Fruit fly (Drosophila melanogaster) whole organism, embryonic: ENCODE measurements around the gene CG15517.

ENCODE experiments used
- Bdp1 ChIP-seq: fragments of 200-800 bp; sonication (Bioruptor generic); optimal IDR thresholded peaks from 3 replicates; lab custom pipeline; 2016; ENCODE audit warnings: missing biosample characterization, missing genetic modification characterization
- CG10462 ChIP-seq: fragments of 200-800 bp; sonication (Bioruptor generic); optimal IDR thresholded peaks from 2 replicates; lab custom pipeline; 2016; ENCODE audit warnings: missing biosample characterization, missing genetic modification characterization
- CG10654 ChIP-seq: fragments of 200-800 bp; sonication (Bioruptor generic); optimal IDR thresholded peaks from 2 replicates; lab custom pipeline; 2016; ENCODE audit warnings: missing biosample characterization, missing genetic modification characterization
- CG10959 ChIP-seq: fragments of 200-800 bp; sonication (Bioruptor generic); IDR thresholded peaks from 2 replicates; pipeline ENCODE4 v1.3.6; 2022; ENCODE audit warnings: missing biosample characterization, missing genetic modification characterization
- CG11695 ChIP-seq: fragments of 200-800 bp; sonication (Bioruptor generic); IDR thresholded peaks from 3 replicates; pipeline ENCODE4 v1.3.6; 2022; ENCODE audit warnings: missing biosample characterization, missing genetic modification characterization
- CG1233 ChIP-seq: fragments of 200-800 bp; sonication (Bioruptor generic); optimal IDR thresholded peaks from 4 replicates; lab custom pipeline; 2018; ENCODE audit warnings: missing biosample characterization, mild to moderate bottlenecking, missing genetic modification characterization
- CG12769 ChIP-seq: fragments of 200-800 bp; sonication (Bioruptor generic); optimal IDR thresholded peaks from 2 replicates; lab custom pipeline; 2019; ENCODE audit warnings: missing biosample characterization, mild to moderate bottlenecking, missing genetic modification characterization, moderate library complexity
- CG15269 ChIP-seq: fragments of 200-800 bp; sonication (Bioruptor generic); optimal IDR thresholded peaks from 2 replicates; lab custom pipeline; 2018; ENCODE audit warnings: missing biosample characterization, mild to moderate bottlenecking, missing genetic modification characterization, moderate library complexity
- CG15514 ChIP-seq: fragments of 200-800 bp; sonication (Bioruptor generic); optimal IDR thresholded peaks from 3 replicates; lab custom pipeline; 2017; ENCODE audit warnings: missing biosample characterization, missing genetic modification characterization, mild to moderate bottlenecking, moderate library complexity, missing genetic modification reagents
- CG15696 ChIP-seq: fragments of 200-800 bp; sonication (Bioruptor generic); optimal IDR thresholded peaks from 2 replicates; lab custom pipeline; 2019; ENCODE audit warnings: missing biosample characterization, mild to moderate bottlenecking, missing genetic modification characterization, moderate library complexity
- CG16779 ChIP-seq: fragments of 200-800 bp; sonication (Bioruptor generic); IDR thresholded peaks from 2 replicates; pipeline ENCODE4 v1.3.6; 2022; ENCODE audit warnings: missing biosample characterization, missing genetic modification characterization
- CG17612 ChIP-seq: fragments of 200-800 bp; sonication (Bioruptor generic); IDR thresholded peaks from 2 replicates; pipeline ENCODE4 v1.3.6; 2022; ENCODE audit warnings: missing biosample characterization, missing genetic modification characterization
- CG17802 ChIP-seq: fragments of 200-800 bp; sonication (Bioruptor generic); optimal IDR thresholded peaks from 2 replicates; lab custom pipeline; 2018; ENCODE audit warnings: missing biosample characterization, mild to moderate bottlenecking, missing genetic modification characterization, moderate library complexity
- CG30431 ChIP-seq: fragments of 200-800 bp; sonication (Bioruptor generic); optimal IDR thresholded peaks from 2 replicates; lab custom pipeline; 2017; ENCODE audit warnings: missing biosample characterization, missing genetic modification characterization
- CG3163 ChIP-seq: fragments of 200-800 bp; sonication (Bioruptor generic); optimal IDR thresholded peaks from 3 replicates; lab custom pipeline; 2016; ENCODE audit warnings: missing biosample characterization, missing genetic modification characterization
- CG33213 ChIP-seq: fragments of 200-800 bp; sonication (Bioruptor generic); optimal IDR thresholded peaks from 3 replicates; lab custom pipeline; 2016; ENCODE audit warnings: missing biosample characterization, missing genetic modification characterization
- CG3407 ChIP-seq: fragments of 200-800 bp; sonication (Bioruptor generic); optimal IDR thresholded peaks from 2 replicates; lab custom pipeline; 2018; ENCODE audit warnings: missing biosample characterization, mild to moderate bottlenecking, missing genetic modification characterization
- CG4404 ChIP-seq: fragments of 200-800 bp; sonication (Bioruptor generic); IDR thresholded peaks from 2 replicates; pipeline ENCODE4 v1.3.6; 2022; ENCODE audit warnings: missing biosample characterization, missing genetic modification characterization
- CG4854 ChIP-seq: fragments of 200-800 bp; sonication (Bioruptor generic); optimal IDR thresholded peaks from 2 replicates; lab custom pipeline; 2016; ENCODE audit warnings: missing biosample characterization, missing genetic modification characterization, inconsistent platforms
- CG7556 ChIP-seq: fragments of 200-800 bp; sonication (Bioruptor generic); optimal IDR thresholded peaks from 2 replicates; lab custom pipeline; 2017; ENCODE audit warnings: missing biosample characterization, mild to moderate bottlenecking, missing genetic modification characterization
- Drgx ChIP-seq: fragments of 200-800 bp; sonication (Bioruptor generic); IDR thresholded peaks from 2 replicates; pipeline ENCODE4 v1.3.6; 2022; ENCODE audit warnings: missing biosample characterization, missing genetic modification characterization
- Hmr ChIP-seq: fragments of 200-800 bp; sonication (Bioruptor generic); optimal IDR thresholded peaks from 3 replicates; lab custom pipeline; 2017; ENCODE audit warnings: mild to moderate bottlenecking, missing biosample characterization, missing genetic modification reagents, missing genetic modification characterization
- Mad ChIP-seq: fragments of 200-800 bp; sonication (Bioruptor generic); optimal IDR thresholded peaks from 2 replicates; lab custom pipeline; 2016; ENCODE audit warnings: missing biosample characterization, missing genetic modification characterization
- NFAT ChIP-seq: fragments of 200-800 bp; sonication (Bioruptor generic); IDR thresholded peaks from 2 replicates; pipeline ENCODE4 v1.3.6; 2022; ENCODE audit warnings: missing biosample characterization, missing genetic modification characterization
- NfI ChIP-seq: fragments of 200-800 bp; sonication (Bioruptor generic); optimal IDR thresholded peaks from 3 replicates; lab custom pipeline; 2018; ENCODE audit warnings: missing biosample characterization, mild to moderate bottlenecking, missing genetic modification characterization, moderate library complexity
- Scr ChIP-seq: fragments of 200-800 bp; sonication (Bioruptor generic); IDR thresholded peaks from 2 replicates; pipeline ENCODE4 v1.3.6; 2022; ENCODE audit warnings: missing biosample characterization, missing genetic modification characterization; ENCODE audit not compliant: partially characterized antibody
- Six4 ChIP-seq: fragments of 200-800 bp; sonication (Bioruptor generic); optimal IDR thresholded peaks from 2 replicates; lab custom pipeline; 2016; ENCODE audit warnings: missing biosample characterization, missing genetic modification characterization
- Sry-β ChIP-seq: fragments of 200-800 bp; sonication (Bioruptor generic); optimal IDR thresholded peaks from 2 replicates; lab custom pipeline; 2018; ENCODE audit warnings: missing biosample characterization, mild to moderate bottlenecking, missing genetic modification characterization, moderate library complexity
- Tbp ChIP-seq: fragments of >200 bp; optimal IDR thresholded peaks from 2 replicates; lab custom pipeline; 2018; ENCODE audit warnings: missing biosample characterization, missing genetic modification characterization
- Usf ChIP-seq: fragments of 200-800 bp; sonication (Bioruptor generic); optimal IDR thresholded peaks from 2 replicates; lab custom pipeline; 2017; ENCODE audit warnings: missing genotype, missing biosample characterization, missing genetic modification characterization
- ap ChIP-seq: fragments of 200-800 bp; sonication (Bioruptor generic); IDR thresholded peaks from 2 replicates; pipeline ENCODE4 v1.3.6; 2022; ENCODE audit warnings: missing biosample characterization, missing genetic modification characterization
- bab2 ChIP-seq: fragments of 200-800 bp; sonication (Bioruptor generic); optimal IDR thresholded peaks from 2 replicates; lab custom pipeline; 2016; ENCODE audit warnings: missing biosample characterization, missing genetic modification characterization
- bcd ChIP-seq: fragments of 200-800 bp; sonication (Bioruptor generic); optimal IDR thresholded peaks from 2 replicates; lab custom pipeline; 2017; ENCODE audit warnings: missing biosample characterization, mild to moderate bottlenecking, missing genetic modification characterization
- caup ChIP-seq: fragments of 200-800 bp; sonication (Bioruptor generic); optimal IDR thresholded peaks from 3 replicates; lab custom pipeline; 2017; ENCODE audit warnings: missing biosample characterization, mild to moderate bottlenecking, missing genetic modification characterization, moderate library complexity; ENCODE audit not compliant: severe bottlenecking
- dpn ChIP-seq, 2 experiments: fragments of 200-800 bp; sonication (Bioruptor generic); optimal IDR thresholded peaks; 3 replicates each; lab custom pipeline; 2016; ENCODE audit warnings: missing biosample characterization in 2 of 2, missing genetic modification characterization in 2 of 2
- en ChIP-seq: fragments of 200-800 bp; sonication (Bioruptor generic); optimal IDR thresholded peaks from 2 replicates; lab custom pipeline; 2016; ENCODE audit warnings: missing biosample characterization, missing genetic modification characterization
- grn ChIP-seq: fragments of 200-800 bp; sonication (Bioruptor generic); optimal IDR thresholded peaks from 3 replicates; lab custom pipeline; 2017; ENCODE audit warnings: missing biosample characterization, missing genetic modification characterization
- her ChIP-seq: fragments of 200-800 bp; sonication (Bioruptor generic); optimal IDR thresholded peaks from 2 replicates; lab custom pipeline; 2016; ENCODE audit warnings: missing biosample characterization, missing genetic modification characterization
- klu ChIP-seq: fragments of 200-800 bp; sonication (Bioruptor generic); IDR thresholded peaks from 2 replicates; pipeline ENCODE4 v1.3.6; 2022; ENCODE audit warnings: missing biosample characterization, missing genetic modification characterization
- lola ChIP-seq, 3 experiments: fragments of >200 bp in 2 of 3; fragments of 200-800 bp in 1 of 3; sonication (Bioruptor generic) in 1 of 3; optimal IDR thresholded peaks; 2 replicates each; lab custom pipeline; 2017 to 2019; ENCODE audit warnings: missing biosample characterization in 3 of 3, missing genetic modification characterization in 3 of 3, mild to moderate bottlenecking in 1 of 3, moderate library complexity in 1 of 3
- nmo ChIP-seq: fragments of 200-800 bp; sonication (Bioruptor generic); optimal IDR thresholded peaks from 2 replicates; lab custom pipeline; 2018; ENCODE audit warnings: missing biosample characterization, mild to moderate bottlenecking, missing genetic modification characterization, moderate library complexity
- sens-2 ChIP-seq: fragments of 200-800 bp; sonication (Bioruptor generic); IDR thresholded peaks from 2 replicates; pipeline ENCODE4 v1.3.6; 2022; ENCODE audit warnings: missing biosample characterization, missing genetic modification characterization
- shn ChIP-seq: fragments of 200-800 bp; sonication (Bioruptor generic); optimal IDR thresholded peaks from 3 replicates; lab custom pipeline; 2016; ENCODE audit warnings: missing biosample characterization, missing genetic modification characterization
- sima ChIP-seq: fragments of 200-800 bp; sonication (Bioruptor generic); optimal IDR thresholded peaks from 2 replicates; lab custom pipeline; 2016; ENCODE audit warnings: missing biosample characterization, missing genetic modification characterization
- sisA ChIP-seq: fragments of 200-800 bp; sonication (Bioruptor generic); IDR thresholded peaks from 2 replicates; pipeline ENCODE4 v1.3.6; 2022; ENCODE audit warnings: missing biosample characterization, missing genetic modification characterization
- sug ChIP-seq: fragments of 200-800 bp; optimal IDR thresholded peaks from 2 replicates; lab custom pipeline; 2019; ENCODE audit warnings: missing biosample characterization, mild to moderate bottlenecking, missing genetic modification characterization, moderate library complexity
- tap ChIP-seq: fragments of 200-800 bp; optimal IDR thresholded peaks from 3 replicates; lab custom pipeline; 2019; ENCODE audit warnings: missing biosample characterization, mild to moderate bottlenecking, missing genetic modification characterization, moderate library complexity
- tio ChIP-seq: fragments of 200-800 bp; sonication (Bioruptor generic); optimal IDR thresholded peaks from 2 replicates; lab custom pipeline; 2017; ENCODE audit warnings: missing biosample characterization, missing genetic modification characterization, inconsistent platforms
- usp ChIP-seq: fragments of >200 bp; optimal IDR thresholded peaks from 2 replicates; lab custom pipeline; 2017; ENCODE audit warnings: missing biosample characterization, missing genetic modification characterization
- zen2 ChIP-seq: fragments of 200-800 bp; sonication (Bioruptor generic); IDR thresholded peaks from 3 replicates; pipeline ENCODE4 v1.3.6; 2022; ENCODE audit warnings: missing biosample characterization, missing genetic modification characterization; ENCODE audit not compliant: partially characterized antibody

CG15517 gene

dm6 chr3R:29868676-29869349 is 34.8 kb downstream of the CG15517 start, which contains the start of gene Zip99C (continued):
- TF ChIP-seq CG16779 (GFP tag; lab: Robert Waterston, UW): no peak
- TF ChIP-seq CG3407 (GFP tag; lab: Kevin White, UChicago): no peak
- no peak for TF ChIP-seq sima (GFP tag; lab: Kevin White, UChicago)
- TF ChIP-seq bab2 (GFP tag; lab: Kevin White, UChicago): no peak
- no peak for TF ChIP-seq Tbp (GFP tag; lab: Kevin White, UChicago)
- TF ChIP-seq sens-2 (GFP tag; lab: Robert Waterston, UW): no peak
- no peak for TF ChIP-seq CG30431
- TF ChIP-seq Sry-β (GFP tag; lab: Kevin White, UChicago): no peak
- TF ChIP-seq CG4854: no peak
- TF ChIP-seq dpn (GFP tag; optimal IDR thresholded peaks at IDR 0.05; lab: Kevin White, UChicago): peak; percentile 46 to 52
- peak; percentile 53 for TF ChIP-seq CG15696 (tag; lab: Kevin White, UChicago)
- peak in 1 of 3 experiments; percentile 50 for TF ChIP-seq lola (GFP tag; optimal IDR thresholded peaks at IDR 0.05; lab: Kevin White, UChicago)
- TF ChIP-seq Usf: peak; percentile 18
- TF ChIP-seq ap: no peak
- TF ChIP-seq CG10654: peak; percentile 8
- no peak for TF ChIP-seq CG10959 (GFP tag; lab: Robert Waterston, UW)
- peak; percentile 94 for TF ChIP-seq Scr (GFP tag; lab: Robert Waterston, UW)
- TF ChIP-seq CG17802: no peak
- TF ChIP-seq CG3163 (GFP tag; lab: Kevin White, UChicago): no peak
- TF ChIP-seq en (GFP tag; lab: Kevin White, UChicago): no peak
- no peak; the same call in 1 of the 2 replicates for TF ChIP-seq Drgx (GFP tag; lab: Robert Waterston, UW)
- TF ChIP-seq bcd (GFP tag; lab: Kevin White, UChicago): peak; percentile 9
- peak; percentile 35 for TF ChIP-seq CG15269 (tag; lab: Kevin White, UChicago)
- no peak for TF ChIP-seq CG11695
- peak; percentile 66; the same call in 1 of the 3 replicates for TF ChIP-seq zen2 (GFP tag; lab: Robert Waterston, UW)
- no peak for TF ChIP-seq CG4404 (GFP tag; lab: Robert Waterston, UW)
- no peak for TF ChIP-seq CG10462 (GFP tag; lab: Kevin White, UChicago)
- peak; percentile 22; the same call in 1 of the 2 replicates for TF ChIP-seq NFAT (GFP tag; lab: Robert Waterston, UW)
- TF ChIP-seq tio: no peak
- no peak for TF ChIP-seq NfI (GFP tag; lab: Kevin White, UChicago)
- TF ChIP-seq Bdp1 (GFP tag; lab: Kevin White, UChicago): no peak
- peak; percentile 6 for TF ChIP-seq caup (GFP tag; lab: Kevin White, UChicago)
- no peak for TF ChIP-seq shn (GFP tag; lab: Kevin White, UChicago)
- no peak for TF ChIP-seq CG1233
- TF ChIP-seq usp (GFP tag; lab: Kevin White, UChicago): no peak
- TF ChIP-seq Six4 (GFP tag; lab: Kevin White, UChicago): no peak
- TF ChIP-seq sisA (GFP tag; lab: Robert Waterston, UW): no peak; the same call in 1 of the 2 replicates
- peak; percentile 9 for TF ChIP-seq CG33213 (GFP tag; lab: Kevin White, UChicago)
- TF ChIP-seq klu (GFP tag; lab: Robert Waterston, UW): 0 out of 2 replicates have a peak, but pooled peaks have one; percentile 10
- peak; percentile 63 for TF ChIP-seq nmo
- peak; percentile 39 for TF ChIP-seq tap (tag; lab: Kevin White, UChicago)
- TF ChIP-seq CG7556 (GFP tag; lab: Kevin White, UChicago): peak; percentile 4
- no peak for TF ChIP-seq grn (GFP tag; lab: Kevin White, UChicago)
- TF ChIP-seq sug: peak; percentile 56
- TF ChIP-seq CG15514 (GFP tag; lab: Kevin White, UChicago): no peak
- no peak for TF ChIP-seq CG12769
- TF ChIP-seq her: no peak
- no peak for TF ChIP-seq CG17612
- no peak for TF ChIP-seq Mad (GFP tag; lab: Kevin White, UChicago)
- TF ChIP-seq Hmr (GFP tag; lab: Kevin White, UChicago): peak; percentile 46
